Worm (Caenorhabditis elegans) whole organism, early embryonic: ENCODE results near the gene srz-6.

Experiments used
- B0310.2 ChIP-seq: sonication (generic microtip); optimal IDR thresholded peaks from 2 replicates; lab custom pipeline; 2016; ENCODE audit warnings: mild to moderate bottlenecking, missing genetic modification characterization, missing compliant biosample characterization
- F13C5.2 ChIP-seq: sonication (generic microtip); optimal IDR thresholded peaks from 2 replicates; lab custom pipeline; 2017; ENCODE audit warnings: mild to moderate bottlenecking, missing genetic modification characterization, inconsistent platforms, missing compliant biosample characterization
- aly-1 ChIP-seq: sonication (generic microtip); optimal IDR thresholded peaks from 2 replicates; lab custom pipeline; 2016; ENCODE audit warnings: missing genetic modification characterization, missing compliant biosample characterization
- ama-1 ChIP-seq: fragments of 150-350 bp; optimal IDR thresholded peaks from 2 replicates; lab custom pipeline; 2014
- ceh-13 ChIP-seq: fragments of 200-800 bp; sonication (Bioruptor generic); optimal IDR thresholded peaks from 2 replicates; lab custom pipeline; 2018; ENCODE audit warnings: mild to moderate bottlenecking, missing genetic modification characterization, missing compliant biosample characterization
- ceh-36 ChIP-seq: sonication (generic microtip); optimal IDR thresholded peaks from 2 replicates; lab custom pipeline; 2016; ENCODE audit warnings: missing genetic modification characterization, inconsistent platforms, missing compliant biosample characterization
- ets-7 ChIP-seq: sonication (generic microtip); optimal IDR thresholded peaks from 2 replicates; lab custom pipeline; 2016; ENCODE audit warnings: missing genotype, missing genetic modification characterization, missing compliant biosample characterization
- flt-1 ChIP-seq: fragments of 200-800 bp; sonication (Bioruptor generic); IDR thresholded peaks from 2 replicates; pipeline ENCODE4 v1.3.6; 2022; ENCODE audit warnings: missing genetic modification characterization, missing compliant biosample characterization
- hmbx-1 ChIP-seq: sonication (generic microtip); optimal IDR thresholded peaks from 2 replicates; lab custom pipeline; 2016; ENCODE audit warnings: mild to moderate bottlenecking, missing genetic modification characterization, missing compliant biosample characterization
- hmg-4 ChIP-seq: fragments of 200-800 bp; sonication (Bioruptor generic); optimal IDR thresholded peaks from 2 replicates; lab custom pipeline; 2018; ENCODE audit warnings: mild to moderate bottlenecking, missing genetic modification characterization, missing compliant biosample characterization
- hnd-1 ChIP-seq: sonication (generic microtip); optimal IDR thresholded peaks from 2 replicates; lab custom pipeline; 2016; ENCODE audit warnings: missing genetic modification characterization, missing compliant biosample characterization
- pes-1 ChIP-seq: fragments of 200-800 bp; sonication (Bioruptor generic); IDR thresholded peaks from 2 replicates; pipeline ENCODE4 v1.3.6; 2022; ENCODE audit warnings: missing genetic modification reagents, missing genetic modification characterization, missing compliant biosample characterization
- scrt-1 ChIP-seq: fragments of 200-800 bp; sonication (Bioruptor generic); IDR thresholded peaks from 2 replicates; pipeline ENCODE4 v1.3.6; 2022; ENCODE audit warnings: missing genetic modification characterization, missing compliant biosample characterization
- sea-1 ChIP-seq: fragments of 200-800 bp; sonication (Bioruptor generic); conservative IDR thresholded peaks from 2 replicates; pipeline ENCODE4 v1.3.6; 2022; ENCODE audit warnings: missing genetic modification characterization, missing compliant biosample characterization
- tbx-11 ChIP-seq: fragments of 200-800 bp; sonication (Bioruptor generic); IDR thresholded peaks from 2 replicates; pipeline ENCODE4 v1.3.6; 2022; ENCODE audit warnings: missing genetic modification characterization, missing compliant biosample characterization
- tbx-37 ChIP-seq: fragments of 200-800 bp; sonication (Bioruptor generic); conservative IDR thresholded peaks from 2 replicates; pipeline ENCODE4 v1.3.6; 2022; ENCODE audit warnings: missing genetic modification reagents, missing genetic modification characterization, missing compliant biosample characterization
- tra-4 ChIP-seq: sonication (generic microtip); optimal IDR thresholded peaks from 2 replicates; lab custom pipeline; 2017; ENCODE audit warnings: missing genetic modification characterization, missing compliant biosample characterization

The srz-6 gene

ce11 chrII:12459422-12459821 is 32.6 kb upstream of the srz-6 start, which contains the start of gene tag-281:
Gene tag-281, plus strand, starts transcription at chrII:12459761.
- TF ChIP-seq hmg-4 (GFP tag; lab: Kevin White, UChicago): no peak
- no peak for TF ChIP-seq tra-4 (tag; lab: Kevin White, UChicago)
- TF ChIP-seq flt-1 (GFP tag; lab: Robert Waterston, UW): peak; percentile 54; the same call in 1 of the 2 replicates

ce11 chrII:12460602-12461453 is 31.2 kb upstream of the srz-6 start, which contains the start of gene tag-280:
Gene tag-280, plus strand, starts transcription at chrII:12460652.
- no peak for TF ChIP-seq tbx-37 (GFP tag; lab: Robert Waterston, UW)
- no peak for TF ChIP-seq tra-4 (tag; lab: Kevin White, UChicago)
- no peak for TF ChIP-seq ets-7 (tag; lab: Kevin White, UChicago)

ce11 chrII:12462244-12462643 is 29.8 kb upstream of the srz-6 start, which contains the start of gene F15A4.2:
Gene F15A4.2, plus strand, starts transcription at chrII:12462544.
- TF ChIP-seq hmbx-1 (tag; lab: Kevin White, UChicago) (no peak), ceh-13 (GFP tag; lab: Kevin White, UChicago) (no peak), scrt-1 (GFP tag; lab: Robert Waterston, UW) (no peak), tbx-11 (GFP tag; lab: Robert Waterston, UW) (no peak), hmg-4 (GFP tag; lab: Kevin White, UChicago) (no peak), tbx-37 (GFP tag; lab: Robert Waterston, UW) (no peak), F13C5.2 (no peak), hnd-1 (tag; lab: Kevin White, UChicago) (no peak), aly-1 (no peak), ama-1 (lab: Kevin White, UChicago) (no peak), B0310.2 (no peak), ets-7 (tag; lab: Kevin White, UChicago) (no peak), ceh-36 (tag; lab: Kevin White, UChicago) (no peak), sea-1 (GFP tag; lab: Robert Waterston, UW) (no peak), pes-1 (GFP tag; lab: Robert Waterston, UW) (no peak), flt-1 (GFP tag; lab: Robert Waterston, UW) (no peak), tra-4 (tag; lab: Kevin White, UChicago) (no peak)

DNA sequence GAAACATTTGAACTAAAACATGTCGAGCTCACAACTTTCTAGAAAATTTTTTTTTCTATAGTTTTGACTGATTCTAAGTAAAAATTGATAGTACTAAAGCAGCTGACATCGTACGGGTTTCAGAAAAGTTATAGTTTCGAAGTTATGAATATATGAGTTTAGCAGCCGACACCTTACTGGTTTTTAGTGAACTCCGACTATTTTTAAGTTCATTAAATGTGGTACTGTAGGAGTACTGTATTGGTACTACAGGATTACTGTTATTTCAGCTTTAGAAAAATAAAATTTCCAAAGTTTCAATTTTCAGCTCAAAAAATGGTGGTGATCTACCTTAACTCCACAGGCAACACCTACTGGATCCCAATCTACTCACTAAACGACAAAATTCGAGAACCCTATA is 26.5 kb upstream of the srz-6 start, which contains the start of gene sre-37:
Gene sre-37, plus strand, starts transcription at position 301 of the 400 bp plus-strand sequence.
- TF ChIP-seq tra-4 (tag; lab: Kevin White, UChicago) (no peak), sea-1 (GFP tag; lab: Robert Waterston, UW) (no peak), hmg-4 (GFP tag; lab: Kevin White, UChicago) (no peak), ama-1 (lab: Kevin White, UChicago) (no peak), tbx-11 (GFP tag; lab: Robert Waterston, UW) (no peak), ets-7 (tag; lab: Kevin White, UChicago) (no peak), F13C5.2 (no peak), aly-1 (no peak), scrt-1 (GFP tag; lab: Robert Waterston, UW) (no peak), ceh-36 (tag; lab: Kevin White, UChicago) (no peak)

DNA sequence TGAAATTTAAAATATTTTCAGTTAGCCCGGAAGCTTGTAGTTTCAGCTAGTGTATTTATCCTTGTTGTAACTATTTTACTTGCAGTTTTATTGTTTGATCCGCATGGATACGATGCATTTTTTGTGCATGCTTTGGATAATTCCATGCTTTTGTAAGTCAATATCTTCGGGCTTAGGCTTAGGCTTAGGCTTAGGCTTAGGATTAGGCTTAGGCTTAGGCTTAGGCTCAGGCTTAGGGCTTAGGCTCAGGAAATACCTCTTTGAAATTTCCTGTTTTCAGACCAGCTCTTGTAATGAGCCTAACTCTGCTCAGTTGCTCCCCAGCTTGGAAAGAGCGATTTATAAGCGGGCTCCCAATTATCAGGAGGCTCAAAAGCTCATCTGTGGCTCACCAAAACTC is 25.0 kb upstream of the srz-6 start, which contains the start of gene srg-16:
Gene srg-16, plus strand, starts transcription at position 87 of the 400 bp plus-strand sequence.
- peak; percentile 63 for TF ChIP-seq ceh-36 (tag; lab: Kevin White, UChicago)
- TF ChIP-seq ceh-13 (GFP tag; lab: Kevin White, UChicago): no peak

DNA sequence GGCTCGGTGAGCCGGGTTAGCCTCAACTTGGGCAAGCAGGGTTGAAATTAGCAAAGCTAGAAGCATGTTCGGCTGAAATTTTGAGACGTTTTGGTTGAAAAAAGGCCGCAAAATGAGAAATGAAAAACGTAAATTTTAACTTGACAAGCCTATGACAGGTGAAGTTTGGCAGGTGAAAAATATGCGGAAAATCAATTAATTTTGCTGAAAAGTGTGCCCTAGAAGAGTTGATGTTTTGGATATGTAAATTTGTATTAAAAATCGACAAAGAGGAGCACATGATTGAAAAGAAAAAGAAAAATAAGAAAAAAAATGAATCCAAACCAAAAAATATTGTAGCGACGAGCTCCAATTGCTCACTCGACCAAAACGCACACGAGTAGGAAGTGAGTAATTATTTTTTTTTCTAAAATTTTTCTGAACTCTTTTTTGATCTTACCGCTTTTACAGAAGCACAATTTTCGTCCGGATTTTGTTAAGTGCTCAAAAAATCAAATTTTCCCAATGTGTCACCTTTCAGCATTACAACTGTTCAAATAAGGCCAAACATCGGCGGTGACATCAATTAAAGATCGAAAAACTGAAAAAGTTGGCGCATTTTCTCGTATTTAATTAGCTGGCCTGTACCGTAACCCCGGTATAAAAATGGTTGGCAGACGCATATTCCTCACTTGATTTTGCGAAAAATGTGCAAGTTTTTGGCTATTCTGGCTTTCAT is 20.7 kb upstream of the srz-6 start, which contains the start of the genes F15A4.5 and phat-8:
Gene F15A4.5, minus strand, starts transcription at position 101 of the 718 bp plus-strand sequence.
Gene phat-8, plus strand, starts transcription at position 668 of the 718 bp plus-strand sequence.
- TF ChIP-seq tra-4 (tag; lab: Kevin White, UChicago) (no peak), ama-1 (lab: Kevin White, UChicago) (no peak)

ce11 chrII:12473406-12473805 is 18.6 kb upstream of the srz-6 start, which contains the start of gene srg-17:
Gene srg-17, plus strand, starts transcription at chrII:12473706.
- TF ChIP-seq ceh-13 (GFP tag; lab: Kevin White, UChicago) (no peak), flt-1 (GFP tag; lab: Robert Waterston, UW) (no peak), scrt-1 (GFP tag; lab: Robert Waterston, UW) (no peak), aly-1 (no peak), hnd-1 (tag; lab: Kevin White, UChicago) (no peak), ama-1 (lab: Kevin White, UChicago) (no peak), tbx-11 (GFP tag; lab: Robert Waterston, UW) (no peak), ets-7 (tag; lab: Kevin White, UChicago) (no peak)

- TF ChIP-seq hmbx-1 (tag; lab: Kevin White, UChicago): no peak
- no peak for TF ChIP-seq ama-1 (lab: Kevin White, UChicago)
- TF ChIP-seq flt-1 (GFP tag; lab: Robert Waterston, UW): no peak
- TF ChIP-seq tbx-11 (GFP tag; lab: Robert Waterston, UW): no peak
- TF ChIP-seq sea-1 (GFP tag; lab: Robert Waterston, UW): no peak
- TF ChIP-seq tbx-37 (GFP tag; lab: Robert Waterston, UW): no peak
- TF ChIP-seq B0310.2: no peak
- no peak for TF ChIP-seq ceh-36 (tag; lab: Kevin White, UChicago)
- TF ChIP-seq pes-1 (GFP tag; lab: Robert Waterston, UW): no peak
- TF ChIP-seq tra-4 (tag; lab: Kevin White, UChicago): no peak
- TF ChIP-seq ceh-13 (GFP tag; lab: Kevin White, UChicago): no peak
- no peak for TF ChIP-seq F13C5.2
- no peak for TF ChIP-seq hnd-1 (tag; lab: Kevin White, UChicago)
- TF ChIP-seq ets-7 (tag; lab: Kevin White, UChicago): no peak
- TF ChIP-seq aly-1: no peak
- no peak for TF ChIP-seq hmg-4 (GFP tag; lab: Kevin White, UChicago)
- no peak for TF ChIP-seq scrt-1 (GFP tag; lab: Robert Waterston, UW)
These were observed 11.2 kb upstream of the srz-6 start, which contains the start of gene arrd-9 for ce11 chrII:12480811-12481210. Gene arrd-9, minus strand, starts transcription at chrII:12480911.
